Fruit fly (Drosophila melanogaster) whole organism, embryonic: Measurements from ENCODE around the gene CG10845.

ENCODE experiments used
- B-H2 ChIP-seq: fragments of 200-800 bp; sonication (Bioruptor generic); optimal IDR thresholded peaks from 2 replicates; lab custom pipeline; 2018; ENCODE audit warnings: missing biosample characterization, mild to moderate bottlenecking, missing genetic modification characterization
- CG10431 ChIP-seq: fragments of 200-800 bp; sonication (Bioruptor generic); optimal IDR thresholded peaks from 3 replicates; lab custom pipeline; 2018; ENCODE audit warnings: missing biosample characterization, mild to moderate bottlenecking, missing genetic modification characterization
- CG12744 ChIP-seq: fragments of 200-800 bp; sonication (Bioruptor generic); optimal IDR thresholded peaks from 2 replicates; lab custom pipeline; 2016; ENCODE audit warnings: missing biosample characterization, missing genetic modification characterization
- CG14965 ChIP-seq: fragments of 200-800 bp; sonication (Bioruptor generic); optimal IDR thresholded peaks from 2 replicates; lab custom pipeline; 2016; ENCODE audit warnings: missing biosample characterization, missing genetic modification characterization, borderline replicate concordance
- CG15269 ChIP-seq: fragments of 200-800 bp; sonication (Bioruptor generic); optimal IDR thresholded peaks from 2 replicates; lab custom pipeline; 2018; ENCODE audit warnings: missing biosample characterization, mild to moderate bottlenecking, missing genetic modification characterization, moderate library complexity
- CG1529 ChIP-seq: fragments of 200-800 bp; sonication (Bioruptor generic); optimal IDR thresholded peaks from 3 replicates; lab custom pipeline; 2018; ENCODE audit warnings: missing biosample characterization, missing genetic modification characterization
- CG1603 ChIP-seq: fragments of 200-800 bp; sonication (Bioruptor generic); optimal IDR thresholded peaks from 2 replicates; lab custom pipeline; 2019; ENCODE audit warnings: missing biosample characterization, mild to moderate bottlenecking, missing genetic modification characterization, moderate library complexity
- CG17802 ChIP-seq: fragments of 200-800 bp; sonication (Bioruptor generic); optimal IDR thresholded peaks from 2 replicates; lab custom pipeline; 2018; ENCODE audit warnings: missing biosample characterization, mild to moderate bottlenecking, missing genetic modification characterization, moderate library complexity
- CG18011 ChIP-seq: fragments of 200-800 bp; sonication (Bioruptor generic); optimal IDR thresholded peaks from 2 replicates; lab custom pipeline; 2017; ENCODE audit warnings: missing biosample characterization, missing genetic modification characterization, mild to moderate bottlenecking, moderate library complexity, missing genotype
- CG30403 ChIP-seq: fragments of 200-800 bp; sonication (Bioruptor generic); optimal IDR thresholded peaks from 3 replicates; lab custom pipeline; 2016; ENCODE audit warnings: missing biosample characterization, missing genetic modification characterization
- CG31441 ChIP-seq: fragments of 200-800 bp; sonication (Bioruptor generic); IDR thresholded peaks from 2 replicates; pipeline ENCODE4 v1.3.6; 2022; ENCODE audit warnings: missing biosample characterization, missing genetic modification characterization
- CG42726 ChIP-seq: fragments of 200-800 bp; sonication (Bioruptor generic); IDR thresholded peaks from 2 replicates; pipeline ENCODE4 v1.3.6; 2022; ENCODE audit warnings: missing biosample characterization, missing genetic modification characterization; ENCODE audit not compliant: partially characterized antibody
- CG43689 ChIP-seq: fragments of 200-800 bp; sonication (Bioruptor generic); IDR thresholded peaks from 2 replicates; pipeline ENCODE4 v1.3.6; 2022; ENCODE audit warnings: missing biosample characterization, missing genetic modification characterization
- CG4404 ChIP-seq: fragments of 200-800 bp; sonication (Bioruptor generic); IDR thresholded peaks from 2 replicates; pipeline ENCODE4 v1.3.6; 2022; ENCODE audit warnings: missing biosample characterization, missing genetic modification characterization
- CG6683 ChIP-seq: fragments of 200-800 bp; sonication (Bioruptor generic); optimal IDR thresholded peaks from 2 replicates; lab custom pipeline; 2017; ENCODE audit warnings: missing biosample characterization, mild to moderate bottlenecking, missing genetic modification characterization, missing genetic modification reagents
- CG6689 ChIP-seq: fragments of 200-800 bp; sonication (Bioruptor generic); IDR thresholded peaks from 2 replicates; pipeline ENCODE4 v1.3.6; 2022; ENCODE audit warnings: missing biosample characterization, missing genetic modification characterization
- CG8944 ChIP-seq: fragments of 200-800 bp; sonication (Bioruptor generic); optimal IDR thresholded peaks from 3 replicates; lab custom pipeline; 2016; ENCODE audit warnings: missing biosample characterization, missing genetic modification characterization
- CG9932 ChIP-seq: fragments of 200-800 bp; sonication (Bioruptor generic); IDR thresholded peaks from 2 replicates; pipeline ENCODE4 v1.3.6; 2022; ENCODE audit warnings: missing biosample characterization, missing genetic modification characterization
- Dip3 ChIP-seq: fragments of 200-800 bp; sonication (Bioruptor generic); optimal IDR thresholded peaks from 3 replicates; lab custom pipeline; 2016; ENCODE audit warnings: missing biosample characterization, missing genetic modification characterization
- Elba2 ChIP-seq: fragments of 200-800 bp; sonication (Bioruptor generic); optimal IDR thresholded peaks from 3 replicates; lab custom pipeline; 2016; ENCODE audit warnings: missing biosample characterization, missing genetic modification characterization
- Hey ChIP-seq: fragments of 200-800 bp; sonication (Bioruptor generic); optimal IDR thresholded peaks from 3 replicates; lab custom pipeline; 2018; ENCODE audit warnings: missing biosample characterization, mild to moderate bottlenecking, missing genetic modification characterization
- HmgD ChIP-seq: fragments of 200-800 bp; sonication (Bioruptor generic); optimal IDR thresholded peaks from 3 replicates; lab custom pipeline; 2016; ENCODE audit warnings: missing biosample characterization, missing genetic modification characterization
- Jarid2 ChIP-seq: fragments of 200-800 bp; sonication (Bioruptor generic); optimal IDR thresholded peaks from 3 replicates; lab custom pipeline; 2017; ENCODE audit warnings: mild to moderate bottlenecking, missing biosample characterization, missing genetic modification reagents, missing genetic modification characterization
- Med ChIP-seq: fragments of 200-800 bp; sonication (Bioruptor generic); peaks from one replicate; lab custom pipeline; 2016; ENCODE audit warnings: missing biosample characterization, missing genetic modification characterization, mild to moderate bottlenecking, inconsistent platforms, moderate library complexity
- Neu2 ChIP-seq: fragments of 200-800 bp; sonication (Bioruptor generic); optimal IDR thresholded peaks from 3 replicates; lab custom pipeline; 2016; ENCODE audit warnings: missing biosample characterization, missing genetic modification characterization, borderline replicate concordance
- Nf-YC ChIP-seq: fragments of 200-800 bp; optimal IDR thresholded peaks from 3 replicates; lab custom pipeline; 2019; ENCODE audit warnings: missing biosample characterization, mild to moderate bottlenecking, missing genetic modification characterization, moderate library complexity
- Opbp ChIP-seq: fragments of 200-800 bp; sonication (Bioruptor generic); IDR thresholded peaks from 3 replicates; pipeline ENCODE4 v1.3.6; 2022; ENCODE audit warnings: missing biosample characterization, missing genetic modification characterization; ENCODE audit not compliant: partially characterized antibody
- Optix ChIP-seq: fragments of 200-800 bp; sonication (Bioruptor generic); IDR thresholded peaks from 3 replicates; pipeline ENCODE4 v1.3.6; 2022; ENCODE audit warnings: missing biosample characterization, missing genetic modification characterization
- Poxn ChIP-seq: fragments of 200-800 bp; sonication (Bioruptor generic); IDR thresholded peaks from 2 replicates; pipeline ENCODE4 v1.3.6; 2022; ENCODE audit warnings: missing biosample characterization, missing genetic modification characterization
- Taf1 ChIP-seq: fragments of 200-800 bp; sonication (Bioruptor generic); IDR thresholded peaks from 2 replicates; pipeline ENCODE4 v1.3.6; 2022; ENCODE audit warnings: missing biosample characterization, missing genetic modification characterization
- Vsx1 ChIP-seq: fragments of 200-800 bp; sonication (Bioruptor generic); optimal IDR thresholded peaks from 2 replicates; lab custom pipeline; 2017; ENCODE audit warnings: missing biosample characterization, mild to moderate bottlenecking, missing genetic modification characterization, missing genetic modification reagents
- ara ChIP-seq: fragments of 200-800 bp; sonication (Bioruptor generic); IDR thresholded peaks from 2 replicates; pipeline ENCODE4 v1.3.6; 2022; ENCODE audit warnings: missing biosample characterization, missing genetic modification characterization
- ase ChIP-seq: fragments of 200-800 bp; sonication (Bioruptor generic); IDR thresholded peaks from 3 replicates; pipeline ENCODE4 v1.3.6; 2022; ENCODE audit warnings: missing biosample characterization, missing genetic modification characterization
- chif ChIP-seq, 2 experiments: fragments of 200-800 bp; sonication (Bioruptor generic); optimal IDR thresholded peaks; 3 replicates each; lab custom pipeline; 2016; ENCODE audit warnings: missing biosample characterization in 2 of 2, missing genetic modification characterization in 2 of 2
- crc ChIP-seq: fragments of 200-800 bp; sonication (Bioruptor generic); optimal IDR thresholded peaks from 2 replicates; lab custom pipeline; 2016; ENCODE audit warnings: missing biosample characterization, missing genetic modification characterization
- crol ChIP-seq: fragments of 200-800 bp; sonication (Bioruptor generic); IDR thresholded peaks from 2 replicates; pipeline ENCODE4 v1.3.6; 2022; ENCODE audit warnings: missing biosample characterization, missing genetic modification characterization
- crp ChIP-seq, 2 experiments: fragments of 200-800 bp; sonication (Bioruptor generic); optimal IDR thresholded peaks; 2 replicates in 1 of 2; 3 replicates in 1 of 2; lab custom pipeline; 2017; ENCODE audit warnings: missing biosample characterization in 2 of 2, missing genetic modification characterization in 2 of 2, mild to moderate bottlenecking in 1 of 2, moderate library complexity in 1 of 2
- danr ChIP-seq: fragments of 200-800 bp; sonication (Bioruptor generic); IDR thresholded peaks from 2 replicates; pipeline ENCODE4 v1.3.6; 2022; ENCODE audit warnings: missing biosample characterization, missing genetic modification characterization
- dmrt11E ChIP-seq: fragments of 200-800 bp; sonication (Bioruptor generic); optimal IDR thresholded peaks from 3 replicates; lab custom pipeline; 2018; ENCODE audit warnings: missing biosample characterization, mild to moderate bottlenecking, missing genetic modification characterization, moderate library complexity
- dpn ChIP-seq, 2 experiments: fragments of 200-800 bp; sonication (Bioruptor generic); optimal IDR thresholded peaks; 3 replicates each; lab custom pipeline; 2016; ENCODE audit warnings: missing biosample characterization in 2 of 2, missing genetic modification characterization in 2 of 2
- fru ChIP-seq: fragments of >200 bp; optimal IDR thresholded peaks from 2 replicates; lab custom pipeline; 2017
- gce ChIP-seq: fragments of 200-800 bp; sonication (Bioruptor generic); IDR thresholded peaks from 3 replicates; pipeline ENCODE4 v1.3.6; 2022; ENCODE audit warnings: missing biosample characterization, missing genetic modification characterization
- gt ChIP-seq: fragments of 200-800 bp; sonication (Bioruptor generic); IDR thresholded peaks from 2 replicates; pipeline ENCODE4 v1.3.6; 2022; ENCODE audit warnings: missing biosample characterization, missing genetic modification characterization
- hbn ChIP-seq: fragments of 200-800 bp; sonication (Bioruptor generic); IDR thresholded peaks from 2 replicates; pipeline ENCODE4 v1.3.6; 2022; ENCODE audit warnings: missing biosample characterization, missing genetic modification characterization; ENCODE audit not compliant: partially characterized antibody
- inv ChIP-seq: fragments of 200-800 bp; sonication (Bioruptor generic); IDR thresholded peaks from 2 replicates; pipeline ENCODE4 v1.3.6; 2022; ENCODE audit warnings: missing biosample characterization, missing genetic modification characterization; ENCODE audit not compliant: partially characterized antibody
- nerfin-1 ChIP-seq: fragments of 200-800 bp; sonication (Bioruptor generic); optimal IDR thresholded peaks from 3 replicates; lab custom pipeline; 2019; ENCODE audit warnings: missing biosample characterization, mild to moderate bottlenecking, missing genetic modification characterization, moderate library complexity
- pfk ChIP-seq: fragments of 200-800 bp; sonication (Bioruptor generic); optimal IDR thresholded peaks from 2 replicates; lab custom pipeline; 2018; ENCODE audit warnings: missing biosample characterization, mild to moderate bottlenecking, missing genetic modification characterization, moderate library complexity
- pros ChIP-seq: fragments of 200-800 bp; sonication (Bioruptor generic); optimal IDR thresholded peaks from 3 replicates; lab custom pipeline; 2019; ENCODE audit warnings: missing biosample characterization, mild to moderate bottlenecking, missing genetic modification characterization, moderate library complexity
- sens ChIP-seq: fragments of 200-800 bp; sonication (Bioruptor generic); peaks from one replicate; lab custom pipeline; 2016; ENCODE audit warnings: missing biosample characterization, missing genetic modification characterization
- shn ChIP-seq: fragments of 200-800 bp; sonication (Bioruptor generic); optimal IDR thresholded peaks from 3 replicates; lab custom pipeline; 2016; ENCODE audit warnings: missing biosample characterization, missing genetic modification characterization
- trem ChIP-seq: fragments of 200-800 bp; optimal IDR thresholded peaks from 3 replicates; lab custom pipeline; 2019; ENCODE audit warnings: missing biosample characterization, mild to moderate bottlenecking, missing genetic modification characterization, moderate library complexity

CG10845 gene

dm6 chr3R:24867956-24868355 is 33.0 kb upstream of the CG10845 start:
- TF ChIP-seq ara (GFP tag; lab: Robert Waterston, UW) (no peak), inv (no peak), pros (GFP tag; lab: Kevin White, UChicago) (peak; percentile 83), CG17802 (tag; lab: Kevin White, UChicago) (no peak), Med (peak; percentile 28), CG15269 (tag; lab: Kevin White, UChicago) (no peak), Poxn (no peak), Nf-YC (tag; lab: Kevin White, UChicago) (no peak), nerfin-1 (tag; lab: Kevin White, UChicago) (peak; percentile 66), Neu2 (GFP tag; lab: Kevin White, UChicago) (no peak), sens (no peak), CG18011 (GFP tag; lab: Kevin White, UChicago) (no peak), gt (GFP tag; lab: Robert Waterston, UW) (no peak), CG43689 (GFP tag; lab: Robert Waterston, UW) (no peak), fru (lab: Kevin White, UChicago) (no peak), crp (GFP tag; optimal IDR thresholded peaks at IDR 0.05; lab: Kevin White, UChicago) (no peak), Opbp (0 out of 3 replicates have a peak, but pooled peaks have one; percentile 25), crol (GFP tag; lab: Robert Waterston, UW) (peak; percentile 65; the same call in 1 of the 2 replicates), CG8944 (no peak), CG10431 (GFP tag; lab: Kevin White, UChicago) (peak; percentile 100), CG14965 (GFP tag; lab: Kevin White, UChicago) (no peak), Jarid2 (no peak), gce (no peak), CG9932 (GFP tag; lab: Robert Waterston, UW) (no peak)

dm6 chr3R:24870389-24871048 is 30.4 kb upstream of the CG10845 start, which contains the start of gene CycB3:
Gene CycB3 (minus strand): TSS chr3R:24870816.
- no peak for TF ChIP-seq Taf1 (GFP tag; lab: Robert Waterston, UW)
- TF ChIP-seq chif (GFP tag; optimal IDR thresholded peaks at IDR 0.05; lab: Kevin White, UChicago) = peak in 1 of 2 experiments; percentile 25
- TF ChIP-seq crc (GFP tag; lab: Kevin White, UChicago) = no peak
- TF ChIP-seq CG30403 = no peak
- peak; percentile 36; the same call in 1 of the 3 replicates for TF ChIP-seq ase (GFP tag; lab: Robert Waterston, UW)
- peak; percentile 37 for TF ChIP-seq HmgD (GFP tag; lab: Kevin White, UChicago)
- TF ChIP-seq trem (tag; lab: Kevin White, UChicago) = peak; percentile 79
- TF ChIP-seq CG31441 (GFP tag; lab: Robert Waterston, UW) = no peak
- TF ChIP-seq B-H2 (GFP tag; lab: Kevin White, UChicago) = no peak
- no peak for TF ChIP-seq danr (GFP tag; lab: Robert Waterston, UW)
- no peak for TF ChIP-seq Optix (GFP tag; lab: Robert Waterston, UW)
- TF ChIP-seq CG4404 (GFP tag; lab: Robert Waterston, UW) = no peak
- no peak for TF ChIP-seq CG6683 (GFP tag; lab: Kevin White, UChicago)
- no peak for TF ChIP-seq CG18011 (GFP tag; lab: Kevin White, UChicago)
- TF ChIP-seq Vsx1 (GFP tag; lab: Kevin White, UChicago) = no peak
- peak; percentile 38 for TF ChIP-seq pfk
- peak; percentile 91 for TF ChIP-seq CG1603 (tag; lab: Kevin White, UChicago)
- TF ChIP-seq CG12744 = no peak
- TF ChIP-seq CG42726 (GFP tag; lab: Robert Waterston, UW) = 0 out of 2 replicates have a peak, but pooled peaks have one; percentile 6
- peak; percentile 31 for TF ChIP-seq dmrt11E (tag; lab: Kevin White, UChicago)
- no peak for TF ChIP-seq Elba2 (GFP tag; lab: Kevin White, UChicago)
- TF ChIP-seq CG6689 (GFP tag; lab: Robert Waterston, UW) = no peak
- peak in 1 of 2 experiments; percentile 2 for TF ChIP-seq dpn (GFP tag; optimal IDR thresholded peaks at IDR 0.05; lab: Kevin White, UChicago)
- TF ChIP-seq shn (GFP tag; lab: Kevin White, UChicago) = no peak
- TF ChIP-seq Hey (tag; lab: Kevin White, UChicago) = no peak
- TF ChIP-seq hbn (GFP tag; lab: Robert Waterston, UW) = no peak
- TF ChIP-seq CG1529 = no peak
- no peak for TF ChIP-seq Dip3 (GFP tag; lab: Kevin White, UChicago)
